Fruit fly (Drosophila melanogaster) whole organism, embryonic: Measurements from ENCODE around the gene CG5810.

ENCODE experiments used
- Ada2b ChIP-seq: fragments of 200-800 bp; sonication (Bioruptor generic); IDR thresholded peaks from 2 replicates; pipeline ENCODE4 v1.3.6; 2022; ENCODE audit warnings: missing biosample characterization, missing genetic modification characterization
- BEAF-32 ChIP-seq: fragments of 200-800 bp; sonication (Bioruptor generic); optimal IDR thresholded peaks from 3 replicates; lab custom pipeline; 2017; ENCODE audit warnings: missing biosample characterization, missing genetic modification characterization, mild to moderate bottlenecking, moderate library complexity, missing genetic modification reagents
- BtbVII ChIP-seq: fragments of 200-800 bp; sonication (Bioruptor generic); optimal IDR thresholded peaks from 3 replicates; lab custom pipeline; 2017; ENCODE audit warnings: missing biosample characterization, mild to moderate bottlenecking, missing genetic modification characterization
- CG10462 ChIP-seq: fragments of 200-800 bp; sonication (Bioruptor generic); optimal IDR thresholded peaks from 2 replicates; lab custom pipeline; 2016; ENCODE audit warnings: missing biosample characterization, missing genetic modification characterization
- CG1233 ChIP-seq: fragments of 200-800 bp; sonication (Bioruptor generic); optimal IDR thresholded peaks from 4 replicates; lab custom pipeline; 2018; ENCODE audit warnings: missing biosample characterization, mild to moderate bottlenecking, missing genetic modification characterization
- CG13123 ChIP-seq: fragments of 200-800 bp; sonication (Bioruptor generic); optimal IDR thresholded peaks from 2 replicates; lab custom pipeline; 2016; ENCODE audit warnings: missing biosample characterization, missing genetic modification characterization
- CG13624 ChIP-seq: fragments of 200-800 bp; sonication (Bioruptor generic); optimal IDR thresholded peaks from 2 replicates; lab custom pipeline; 2016; ENCODE audit warnings: missing biosample characterization, missing genetic modification characterization
- CG15601 ChIP-seq: fragments of 200-800 bp; sonication (Bioruptor generic); optimal IDR thresholded peaks from 3 replicates; lab custom pipeline; 2019; ENCODE audit warnings: missing biosample characterization, mild to moderate bottlenecking, missing genetic modification characterization, moderate library complexity
- CG1602 ChIP-seq: fragments of 200-800 bp; sonication (Bioruptor generic); optimal IDR thresholded peaks from 3 replicates; lab custom pipeline; 2016; ENCODE audit warnings: missing biosample characterization, missing genetic modification characterization
- CG17359 ChIP-seq: fragments of 200-800 bp; sonication (Bioruptor generic); optimal IDR thresholded peaks from 3 replicates; lab custom pipeline; 2018; ENCODE audit warnings: missing biosample characterization, mild to moderate bottlenecking, missing genetic modification characterization, moderate library complexity
- CG18011 ChIP-seq: fragments of 200-800 bp; sonication (Bioruptor generic); optimal IDR thresholded peaks from 2 replicates; lab custom pipeline; 2017; ENCODE audit warnings: missing biosample characterization, missing genetic modification characterization, mild to moderate bottlenecking, moderate library complexity, missing genotype
- CG18476 ChIP-seq: fragments of 200-800 bp; sonication (Bioruptor generic); optimal IDR thresholded peaks from 2 replicates; lab custom pipeline; 2016; ENCODE audit warnings: missing biosample characterization, mild to moderate bottlenecking, missing genetic modification characterization
- CG2120 ChIP-seq: fragments of 200-800 bp; sonication (Bioruptor generic); optimal IDR thresholded peaks from 3 replicates; lab custom pipeline; 2016; ENCODE audit warnings: missing biosample characterization, missing genetic modification characterization
- CG31224 ChIP-seq: fragments of 200-800 bp; sonication (Bioruptor generic); IDR thresholded peaks from 2 replicates; pipeline ENCODE4 v1.3.6; 2022; ENCODE audit warnings: missing biosample characterization, missing genetic modification characterization
- CG33213 ChIP-seq: fragments of 200-800 bp; sonication (Bioruptor generic); optimal IDR thresholded peaks from 3 replicates; lab custom pipeline; 2016; ENCODE audit warnings: missing biosample characterization, missing genetic modification characterization
- CG34224 ChIP-seq: fragments of 200-800 bp; sonication (Bioruptor generic); IDR thresholded peaks from 3 replicates; pipeline ENCODE4 v1.3.6; 2022; ENCODE audit warnings: missing biosample characterization, missing genetic modification characterization; ENCODE audit not compliant: partially characterized antibody
- CG34376 ChIP-seq: fragments of 200-800 bp; sonication (Bioruptor generic); optimal IDR thresholded peaks from 2 replicates; lab custom pipeline; 2018; ENCODE audit warnings: missing biosample characterization, mild to moderate bottlenecking, missing genetic modification characterization
- CG3995 ChIP-seq: fragments of 200-800 bp; sonication (Bioruptor generic); optimal IDR thresholded peaks from 3 replicates; lab custom pipeline; 2016; ENCODE audit warnings: missing biosample characterization, missing genetic modification characterization
- CG4328 ChIP-seq: fragments of 200-800 bp; sonication (Bioruptor generic); optimal IDR thresholded peaks from 3 replicates; lab custom pipeline; 2017; ENCODE audit warnings: missing biosample characterization, missing genetic modification reagents, missing genetic modification characterization
- CG4854 ChIP-seq: fragments of 200-800 bp; sonication (Bioruptor generic); optimal IDR thresholded peaks from 2 replicates; lab custom pipeline; 2016; ENCODE audit warnings: missing biosample characterization, missing genetic modification characterization, inconsistent platforms
- CG8388 ChIP-seq: fragments of 200-800 bp; sonication (Bioruptor generic); optimal IDR thresholded peaks from 2 replicates; lab custom pipeline; 2019; ENCODE audit warnings: missing biosample characterization, mild to moderate bottlenecking, missing genetic modification characterization, moderate library complexity
- CTCF ChIP-seq: fragments of 200-800 bp; sonication (Bioruptor generic); optimal IDR thresholded peaks from 2 replicates; lab custom pipeline; 2017; ENCODE audit warnings: missing biosample characterization, mild to moderate bottlenecking, missing genetic modification characterization, moderate library complexity
- Dad ChIP-seq: fragments of 200-800 bp; sonication (Bioruptor generic); optimal IDR thresholded peaks from 3 replicates; lab custom pipeline; 2016; ENCODE audit warnings: missing biosample characterization, missing genetic modification characterization
- Dbx ChIP-seq: fragments of 200-800 bp; sonication (Bioruptor generic); IDR thresholded peaks from 3 replicates; pipeline ENCODE4 v1.3.6; 2022; ENCODE audit warnings: missing biosample characterization, missing genetic modification characterization
- Dll ChIP-seq: fragments of 200-800 bp; sonication (Bioruptor generic); IDR thresholded peaks from 4 replicates; pipeline ENCODE4 v1.3.6; 2022; ENCODE audit warnings: missing biosample characterization, missing genetic modification characterization; ENCODE audit not compliant: partially characterized antibody
- Fer3 ChIP-seq: fragments of 200-800 bp; sonication (Bioruptor generic); optimal IDR thresholded peaks from 2 replicates; lab custom pipeline; 2018; ENCODE audit warnings: missing biosample characterization, mild to moderate bottlenecking, missing genetic modification characterization, moderate library complexity
- Hand ChIP-seq: fragments of 200-800 bp; sonication (Bioruptor generic); optimal IDR thresholded peaks from 2 replicates; lab custom pipeline; 2017; ENCODE audit warnings: mild to moderate bottlenecking, missing biosample characterization, missing genetic modification reagents, missing genetic modification characterization
- Hr51 ChIP-seq, 2 experiments: fragments of 200-800 bp; sonication (Bioruptor generic); optimal IDR thresholded peaks; 2 replicates in 1 of 2; 3 replicates in 1 of 2; lab custom pipeline; 2016 to 2018; ENCODE audit warnings: missing biosample characterization in 2 of 2, missing genetic modification characterization in 2 of 2, mild to moderate bottlenecking in 1 of 2, moderate library complexity in 1 of 2
- Hr78 ChIP-seq, 2 experiments: fragments of 200-800 bp in 1 of 2; fragments of >200 bp in 1 of 2; sonication (Bioruptor generic) in 1 of 2; optimal IDR thresholded peaks; 2 replicates each; lab custom pipeline; 2017 to 2019; ENCODE audit warnings: missing biosample characterization in 2 of 2, missing genetic modification characterization in 2 of 2, mild to moderate bottlenecking in 1 of 2, moderate library complexity in 1 of 2
- Hsf ChIP-seq: fragments of 200-800 bp; sonication (Bioruptor generic); optimal IDR thresholded peaks from 3 replicates; lab custom pipeline; 2016; ENCODE audit warnings: missing biosample characterization, missing genetic modification characterization
- Kr ChIP-seq: fragments of 200-800 bp; sonication (Bioruptor generic); optimal IDR thresholded peaks from 2 replicates; lab custom pipeline; 2017; ENCODE audit warnings: missing biosample characterization, mild to moderate bottlenecking, missing genetic modification characterization
- Rfx ChIP-seq: fragments of 200-800 bp; sonication (Bioruptor generic); IDR thresholded peaks from 2 replicates; pipeline ENCODE4 v1.3.6; 2022; ENCODE audit warnings: missing biosample characterization, missing genetic modification characterization
- Sox100B ChIP-seq: fragments of 200-800 bp; sonication (Bioruptor generic); optimal IDR thresholded peaks from 3 replicates; lab custom pipeline; 2018; ENCODE audit warnings: missing biosample characterization, mild to moderate bottlenecking, missing genetic modification characterization
- Tbp ChIP-seq: fragments of >200 bp; optimal IDR thresholded peaks from 2 replicates; lab custom pipeline; 2018; ENCODE audit warnings: missing biosample characterization, missing genetic modification characterization
- Trl ChIP-seq, 3 experiments: fragments of >200 bp in 2 of 3; fragments of 200-800 bp in 1 of 3; sonication (Bioruptor generic) in 1 of 3; optimal IDR thresholded peaks; 2 replicates in 1 of 3; 3 replicates in 2 of 3; lab custom pipeline; 2016 to 2017; ENCODE audit warnings: missing biosample characterization in 1 of 3, missing genetic modification characterization in 1 of 3
- Xrp1 ChIP-seq: fragments of 200-800 bp; sonication (Bioruptor generic); IDR thresholded peaks from 2 replicates; pipeline ENCODE4 v1.3.6; 2022; ENCODE audit warnings: missing biosample characterization, missing genetic modification characterization
- bcd ChIP-seq: fragments of 200-800 bp; sonication (Bioruptor generic); optimal IDR thresholded peaks from 2 replicates; lab custom pipeline; 2017; ENCODE audit warnings: missing biosample characterization, mild to moderate bottlenecking, missing genetic modification characterization
- bsh ChIP-seq, 2 experiments: fragments of 200-800 bp; sonication (Bioruptor generic); optimal IDR thresholded peaks; 2 replicates each; lab custom pipeline; 2017 to 2018; ENCODE audit warnings: mild to moderate bottlenecking in 2 of 2, missing biosample characterization in 2 of 2, missing genetic modification characterization in 2 of 2, moderate library complexity in 1 of 2
- cad ChIP-seq: fragments of >200 bp; optimal IDR thresholded peaks from 2 replicates; lab custom pipeline; 2017; ENCODE audit warnings: missing biosample characterization, missing genetic modification characterization
- chn ChIP-seq: fragments of 200-800 bp; sonication (Bioruptor generic); optimal IDR thresholded peaks from 2 replicates; lab custom pipeline; 2016; ENCODE audit warnings: missing biosample characterization, missing genetic modification characterization
- dpn ChIP-seq, 2 experiments: fragments of 200-800 bp; sonication (Bioruptor generic); optimal IDR thresholded peaks; 3 replicates each; lab custom pipeline; 2016; ENCODE audit warnings: missing biosample characterization in 2 of 2, missing genetic modification characterization in 2 of 2
- hbn ChIP-seq: fragments of 200-800 bp; sonication (Bioruptor generic); IDR thresholded peaks from 2 replicates; pipeline ENCODE4 v1.3.6; 2022; ENCODE audit warnings: missing biosample characterization, missing genetic modification characterization; ENCODE audit not compliant: partially characterized antibody
- inv ChIP-seq: fragments of 200-800 bp; sonication (Bioruptor generic); IDR thresholded peaks from 2 replicates; pipeline ENCODE4 v1.3.6; 2022; ENCODE audit warnings: missing biosample characterization, missing genetic modification characterization; ENCODE audit not compliant: partially characterized antibody
- lov ChIP-seq, 2 experiments: fragments of 200-800 bp in 1 of 2; fragments of >200 bp in 1 of 2; sonication (Bioruptor generic) in 1 of 2; IDR thresholded peaks in 1 of 2; optimal IDR thresholded peaks in 1 of 2; 2 replicates in 1 of 2; 3 replicates in 1 of 2; pipeline versions ENCODE4 v1.3.6 to Lab custom; 2017 to 2022; ENCODE audit warnings: missing biosample characterization in 1 of 2, missing genetic modification characterization in 1 of 2
- pho ChIP-seq: fragments of 200-800 bp; sonication (Bioruptor generic); optimal IDR thresholded peaks from 2 replicates; lab custom pipeline; 2016; ENCODE audit warnings: missing biosample characterization, missing genetic modification characterization
- sens ChIP-seq: fragments of 200-800 bp; sonication (Bioruptor generic); peaks from one replicate; lab custom pipeline; 2016; ENCODE audit warnings: missing biosample characterization, missing genetic modification characterization
- toy ChIP-seq: fragments of 200-800 bp; sonication (Bioruptor generic); IDR thresholded peaks from 2 replicates; pipeline ENCODE4 v1.3.6; 2022; ENCODE audit warnings: missing biosample characterization, missing genetic modification characterization
- twi ChIP-seq: fragments of 200-800 bp; optimal IDR thresholded peaks from 2 replicates; lab custom pipeline; 2019; ENCODE audit warnings: missing biosample characterization, mild to moderate bottlenecking, missing genetic modification characterization, moderate library complexity
- vfl ChIP-seq: fragments of 200-800 bp; sonication (Bioruptor generic); optimal IDR thresholded peaks from 2 replicates; lab custom pipeline; 2016; ENCODE audit warnings: missing biosample characterization, missing genetic modification characterization
- z ChIP-seq: fragments of 200-800 bp; sonication (Bioruptor generic); IDR thresholded peaks from 3 replicates; pipeline ENCODE4 v1.3.6; 2022; ENCODE audit warnings: missing biosample characterization, missing genetic modification characterization

The CG5810 gene

DNA sequence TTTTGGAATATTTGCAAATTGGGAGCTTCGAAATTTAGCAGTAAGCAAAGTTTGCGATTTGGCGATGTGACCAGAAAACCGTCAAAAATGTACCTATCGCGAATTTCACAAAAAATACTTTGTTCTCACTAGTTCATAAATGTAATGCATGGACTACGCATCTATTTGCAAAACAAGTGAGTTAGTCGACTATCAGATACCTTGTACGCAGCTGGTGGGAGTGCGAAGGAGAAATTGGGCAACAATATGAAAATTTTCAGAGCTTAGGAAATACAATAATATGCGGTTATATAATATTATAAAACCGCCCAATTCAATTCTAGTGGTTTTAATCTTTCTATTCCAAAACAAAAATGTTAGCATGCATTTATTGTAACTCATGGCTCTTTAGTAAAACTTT is 44.8 kb upstream of the CG5810 start, which contains the start of gene Bdbt (continued):
- TF ChIP-seq Dbx (GFP tag; lab: Robert Waterston, UW), result 0 out of 3 replicates have a peak, but pooled peaks have one; percentile 55
- no peak for TF ChIP-seq Hr51 (GFP tag; optimal IDR thresholded peaks at IDR 0.05; lab: Kevin White, UChicago)
- TF ChIP-seq Kr (GFP tag; lab: Kevin White, UChicago), result no peak
- TF ChIP-seq CG10462 (GFP tag; lab: Kevin White, UChicago), result no peak
- no peak for TF ChIP-seq Trl (optimal IDR thresholded peaks at IDR 0.05; lab: Kevin White, UChicago)
- TF ChIP-seq Trl (GFP tag; optimal IDR thresholded peaks at IDR 0.05; lab: Kevin White, UChicago), result no peak
- TF ChIP-seq CG33213 (GFP tag; lab: Kevin White, UChicago), result peak; percentile 27
- peak; percentile 21 for TF ChIP-seq CG1233 (GFP tag; lab: Kevin White, UChicago)
- peak; percentile 33 for TF ChIP-seq Hsf (GFP tag; lab: Kevin White, UChicago)
- TF ChIP-seq CG15601 (tag; lab: Kevin White, UChicago), result no peak
- TF ChIP-seq sens (GFP tag; lab: Kevin White, UChicago), result peak; percentile 77
- no peak for TF ChIP-seq Hand
- TF ChIP-seq Xrp1 (GFP tag; lab: Robert Waterston, UW), result no peak
- peak; percentile 74 for TF ChIP-seq CG34224
- TF ChIP-seq CG13123 (GFP tag; lab: Kevin White, UChicago), result no peak
- peak; percentile 25 for TF ChIP-seq BEAF-32 (GFP tag; lab: Kevin White, UChicago)
- no peak for TF ChIP-seq z (GFP tag; lab: Robert Waterston, UW)
- TF ChIP-seq CG4854 (GFP tag; lab: Kevin White, UChicago), result no peak
- no peak for TF ChIP-seq twi (tag; lab: Kevin White, UChicago)
- TF ChIP-seq Fer3 (tag; lab: Kevin White, UChicago), result peak; percentile 25
- TF ChIP-seq pho (GFP tag; lab: Kevin White, UChicago), result peak; percentile 38
- no peak for TF ChIP-seq Sox100B
- peak; percentile 25; the same call in 1 of the 2 replicates for TF ChIP-seq Rfx
- no peak for TF ChIP-seq bsh (GFP tag; optimal IDR thresholded peaks at IDR 0.05; lab: Kevin White, UChicago)
- no peak for TF ChIP-seq CTCF (GFP tag; lab: Kevin White, UChicago)
- TF ChIP-seq BtbVII (GFP tag; lab: Kevin White, UChicago), result no peak
- TF ChIP-seq Tbp, result no peak
- no peak for TF ChIP-seq CG31224 (GFP tag; lab: Robert Waterston, UW)
- TF ChIP-seq CG8388 (GFP tag; lab: Kevin White, UChicago), result no peak
- TF ChIP-seq CG2120 (GFP tag; lab: Kevin White, UChicago), result peak; percentile 69
- TF ChIP-seq chn (GFP tag; lab: Kevin White, UChicago), result no peak
- no peak for TF ChIP-seq vfl (GFP tag; lab: Kevin White, UChicago)
- peak; percentile 77 for TF ChIP-seq inv (GFP tag; lab: Robert Waterston, UW)
- TF ChIP-seq CG34376 (GFP tag; lab: Kevin White, UChicago), result no peak
- peak; percentile 31 for TF ChIP-seq CG1602
- peak; percentile 50 to 56 for TF ChIP-seq dpn (GFP tag; optimal IDR thresholded peaks at IDR 0.05; lab: Kevin White, UChicago)
- TF ChIP-seq CG18476 (GFP tag; lab: Kevin White, UChicago), result no peak
- no peak for TF ChIP-seq CG18011
- peak; percentile 43 for TF ChIP-seq bcd (GFP tag; lab: Kevin White, UChicago)
- no peak for TF ChIP-seq cad (GFP tag; lab: Kevin White, UChicago)
- 0 out of 2 replicates have a peak, but pooled peaks have one; percentile 22 for TF ChIP-seq hbn (GFP tag; lab: Robert Waterston, UW)
- no peak for TF ChIP-seq CG3995 (GFP tag; lab: Kevin White, UChicago)
- TF ChIP-seq lov (optimal IDR thresholded peaks at IDR 0.05; lab: Kevin White, UChicago), result no peak
- no peak for TF ChIP-seq lov (GFP tag; IDR thresholded peaks at IDR 0.05; lab: Robert Waterston, UW)
- no peak for TF ChIP-seq Hr78 (GFP tag; optimal IDR thresholded peaks at IDR 0.05; lab: Kevin White, UChicago)
- TF ChIP-seq CG4328 (GFP tag; lab: Kevin White, UChicago), result no peak
- no peak for TF ChIP-seq toy (GFP tag; lab: Robert Waterston, UW)
- no peak for TF ChIP-seq CG13624 (GFP tag; lab: Kevin White, UChicago)
- 0 out of 2 replicates have a peak, but pooled peaks have one; percentile 38 for TF ChIP-seq Ada2b (GFP tag; lab: Robert Waterston, UW)
- TF ChIP-seq Dll (GFP tag; lab: Robert Waterston, UW), result peak; percentile 60; the same call in 3 of the 4 replicates
- TF ChIP-seq Dad, result peak; percentile 14
- TF ChIP-seq CG17359, result no peak
